Worm (Caenorhabditis elegans): ENCODE measurements around the gene dmsr-4.

Gene dmsr-4

ce11 chrII:356969-357368 is at the start of gene dmsr-4:
Gene dmsr-4, minus strand, starts transcription at chrII:357069.
- TF ChIP-seq blmp-1 (tag; optimal IDR thresholded peaks at IDR 0.05; ENCODE audit: insufficient read depth) = no peak
- TF ChIP-seq nhr-77 (tag; optimal IDR thresholded peaks at IDR 0.05) = no peak
- no peak for TF ChIP-seq mdl-1 (tag; optimal IDR thresholded peaks at IDR 0.05)
- TF ChIP-seq lin-39 (tag; optimal IDR thresholded peaks at IDR 0.05) = no peak
- TF ChIP-seq ceh-16 (tag; optimal IDR thresholded peaks at IDR 0.05) = no peak
- no peak for TF ChIP-seq sma-3 (GFP tag; optimal IDR thresholded peaks at IDR 0.05)
- TF ChIP-seq aly-2 (tag; optimal IDR thresholded peaks at IDR 0.05) = no peak
- no peak for TF ChIP-seq nhr-6 (tag; optimal IDR thresholded peaks at IDR 0.05)
- TF ChIP-seq lin-11 (tag; optimal IDR thresholded peaks at IDR 0.05) = no peak
- no peak for TF ChIP-seq nhr-25 (tag; optimal IDR thresholded peaks at IDR 0.05)

- peak; percentile 69 for TF ChIP-seq fos-1 (tag; optimal IDR thresholded peaks at IDR 0.05)
- TF ChIP-seq ama-1 (optimal IDR thresholded peaks at IDR 0.05) = no peak
Measured at ce11 chrII:402435-402834, 45.6 kb upstream of the dmsr-4 start, which contains the start of gene clec-10. Gene clec-10, plus strand, starts transcription at chrII:402678.

DNA sequence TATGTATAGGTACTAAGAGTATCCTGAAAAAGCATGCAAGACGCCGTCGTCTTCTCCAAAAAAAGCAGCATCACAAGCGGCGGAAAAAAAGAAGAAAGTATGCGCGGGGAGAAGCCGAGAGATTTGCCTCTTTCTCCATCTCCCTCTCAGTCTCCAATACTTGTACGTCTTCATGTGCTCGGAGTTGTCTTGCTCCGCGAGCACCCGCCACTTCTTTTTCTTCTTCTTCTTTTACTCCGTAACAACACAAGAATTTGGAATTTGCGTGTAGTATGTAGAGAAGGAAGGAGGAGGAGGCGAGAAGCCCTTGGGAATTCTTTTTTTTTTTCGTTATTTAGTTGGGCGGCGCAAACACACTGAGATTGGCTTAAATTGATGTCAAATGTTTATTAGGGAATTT is 44.3 kb upstream of the dmsr-4 start:
- TF ChIP-seq snpc-4 (tag; optimal IDR thresholded peaks at IDR 0.05) = no peak
- TF ChIP-seq F13H6.1 (tag; optimal IDR thresholded peaks at IDR 0.05) = peak; percentile 13
- peak; percentile 49 for TF ChIP-seq C34F6.9 (tag; optimal IDR thresholded peaks at IDR 0.05)
- TF ChIP-seq lsy-2 (tag; optimal IDR thresholded peaks at IDR 0.05) = peak in 1 of 2 experiments; percentile 47
- TF ChIP-seq zag-1 (tag; optimal IDR thresholded peaks at IDR 0.05) = peak; percentile 49
- TF ChIP-seq mab-5 (tag; optimal IDR thresholded peaks at IDR 0.05) = peak; percentile 8
- TF ChIP-seq nhr-12 (tag; optimal IDR thresholded peaks at IDR 0.05) = no peak
- TF ChIP-seq nhr-129 (tag; optimal IDR thresholded peaks at IDR 0.05) = peak; percentile 35
- no peak for TF ChIP-seq elt-1 (tag; optimal IDR thresholded peaks at IDR 0.05)
- no peak for TF ChIP-seq lin-13 (GFP tag; optimal IDR thresholded peaks at IDR 0.05)
- TF ChIP-seq unc-62 (GFP tag; optimal IDR thresholded peaks at IDR 0.05) = no peak
- TF ChIP-seq unc-55 (GFP tag; optimal IDR thresholded peaks at IDR 0.05) = peak; percentile 61
- no peak for TF ChIP-seq elt-3 (tag; optimal IDR thresholded peaks at IDR 0.05)
- TF ChIP-seq blmp-1 (tag; optimal IDR thresholded peaks at IDR 0.05; ENCODE audit: insufficient read depth) = no peak

ce11 chrII:400167-400566 is 43.3 kb upstream of the dmsr-4 start:
- TF ChIP-seq nhr-6 (tag; optimal IDR thresholded peaks at IDR 0.05) (no peak), mbf-1 (tag; optimal IDR thresholded peaks at IDR 0.05) (no peak), ZK546.5 (tag; optimal IDR thresholded peaks at IDR 0.05) (no peak), nhr-11 (tag; optimal IDR thresholded peaks at IDR 0.05) (no peak), aly-2 (tag; optimal IDR thresholded peaks at IDR 0.05) (no peak), elt-3 (tag; optimal IDR thresholded peaks at IDR 0.05) (no peak), nhr-21 (tag; optimal IDR thresholded peaks at IDR 0.05) (no peak), gmeb-1 (tag; optimal IDR thresholded peaks at IDR 0.05) (no peak), elt-1 (tag; optimal IDR thresholded peaks at IDR 0.05) (no peak), Y55F3AM.14 (GFP tag; optimal IDR thresholded peaks at IDR 0.05) (no peak), sma-9 (GFP tag; optimal IDR thresholded peaks at IDR 0.05) (no peak), sma-9 (tag; optimal IDR thresholded peaks at IDR 0.05) (no peak), lin-39 (tag; optimal IDR thresholded peaks at IDR 0.05) (no peak)

DNA sequence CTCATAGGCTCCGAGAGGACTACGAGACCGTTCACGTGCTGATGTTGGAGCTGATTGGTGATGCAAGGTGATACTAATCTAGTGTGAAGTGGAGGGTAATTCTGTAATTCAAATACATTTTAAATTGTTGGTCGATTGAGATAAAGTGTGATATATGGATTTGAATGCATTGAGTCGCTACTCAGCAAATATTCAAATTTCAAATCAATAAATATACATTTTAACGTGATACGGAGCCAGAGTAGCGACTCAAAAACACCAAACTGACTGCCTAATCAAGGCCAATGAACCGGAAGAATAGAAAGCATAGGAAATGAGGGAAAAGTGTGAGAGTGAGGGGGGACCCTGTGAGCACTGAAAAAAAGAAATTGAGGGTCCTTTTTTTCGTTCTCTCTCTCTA is 42.5 kb upstream of the dmsr-4 start, which contains the start of gene C03H5.6:
C03H5.6 (minus strand) TSS at position 101 of the 400 bp plus-strand sequence.
- TF ChIP-seq F13H6.1 (tag; optimal IDR thresholded peaks at IDR 0.05) = no peak
- TF ChIP-seq sma-3 (GFP tag; optimal IDR thresholded peaks at IDR 0.05) = no peak
- TF ChIP-seq nhr-25 (tag; optimal IDR thresholded peaks at IDR 0.05) = no peak
- TF ChIP-seq Y55F3AM.14 (GFP tag; optimal IDR thresholded peaks at IDR 0.05) = no peak
- no peak for TF ChIP-seq ama-1 (optimal IDR thresholded peaks at IDR 0.05)
- no peak for TF ChIP-seq nhr-10 (tag; optimal IDR thresholded peaks at IDR 0.05)
- TF ChIP-seq nhr-21 (tag; optimal IDR thresholded peaks at IDR 0.05) = no peak
- TF ChIP-seq ceh-16 (tag; optimal IDR thresholded peaks at IDR 0.05) = no peak
- TF ChIP-seq C34F6.9 (tag; optimal IDR thresholded peaks at IDR 0.05) = no peak
- TF ChIP-seq unc-55 (GFP tag; optimal IDR thresholded peaks at IDR 0.05) = no peak

DNA sequence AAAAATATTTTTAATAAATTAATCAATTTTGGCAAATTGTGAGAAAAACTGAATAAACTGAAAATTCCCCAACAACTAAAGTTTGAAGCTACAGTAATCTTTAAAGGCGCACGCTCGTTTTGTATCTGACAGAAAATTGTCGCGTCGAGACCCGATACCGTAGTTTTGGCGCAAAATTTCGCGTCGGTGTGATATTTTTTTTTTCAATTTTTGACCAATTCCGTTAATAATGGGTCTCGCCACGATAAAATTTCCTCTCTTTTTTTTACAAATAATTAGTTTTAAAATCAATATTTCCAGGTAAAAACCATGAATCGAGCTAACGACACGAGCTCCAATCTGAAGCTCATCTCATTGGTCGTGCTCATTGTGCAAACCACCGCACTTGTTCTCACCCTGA is 31.7 kb upstream of the dmsr-4 start, which contains the start of gene nstp-4:
nstp-4 (plus strand) TSS at position 301 of the 400 bp plus-strand sequence.
- TF ChIP-seq peb-1 (tag; optimal IDR thresholded peaks at IDR 0.05) (no peak), unc-39 (tag; optimal IDR thresholded peaks at IDR 0.05) (no peak), egl-27 (tag; optimal IDR thresholded peaks at IDR 0.05) (no peak), blmp-1 (tag; optimal IDR thresholded peaks at IDR 0.05; ENCODE audit: insufficient read depth) (no peak), nhr-25 (tag; optimal IDR thresholded peaks at IDR 0.05) (no peak), nhr-21 (tag; optimal IDR thresholded peaks at IDR 0.05) (no peak), ceh-82 (tag; optimal IDR thresholded peaks at IDR 0.05) (no peak), R02D3.7 (tag; optimal IDR thresholded peaks at IDR 0.05) (no peak), nhr-11 (tag; optimal IDR thresholded peaks at IDR 0.05) (no peak), elt-3 (tag; optimal IDR thresholded peaks at IDR 0.05) (no peak), fos-1 (tag; optimal IDR thresholded peaks at IDR 0.05) (no peak), Y55F3AM.14 (GFP tag; optimal IDR thresholded peaks at IDR 0.05) (no peak), ztf-11 (tag; optimal IDR thresholded peaks at IDR 0.05) (no peak), lin-13 (GFP tag; optimal IDR thresholded peaks at IDR 0.05) (no peak), lin-39 (tag; optimal IDR thresholded peaks at IDR 0.05) (no peak), crh-2 (tag; optimal IDR thresholded peaks at IDR 0.05) (no peak), unc-62 (GFP tag; optimal IDR thresholded peaks at IDR 0.05) (no peak), nhr-10 (tag; optimal IDR thresholded peaks at IDR 0.05) (no peak), lsy-2 (tag; optimal IDR thresholded peaks at IDR 0.05) (no peak), mab-5 (tag; optimal IDR thresholded peaks at IDR 0.05) (no peak)
